Worm (Caenorhabditis elegans): ENCODE data around the gene nspb-6.
A peak's percentile ranks its signal among the peaks of the same experiment; 100 is the strongest.

nspb-6 gene

ce11 chrIV:5902730-5903129 lies 7.4 kb downstream of the nspb-6 start:
- TF ChIP-seq php-3 (GFP tag; IDR thresholded peaks at IDR 0.05) (no peak), ces-1 (GFP tag; optimal IDR thresholded peaks at IDR 0.05) (peak; percentile 75), mes-2 (tag; optimal IDR thresholded peaks at IDR 0.05; ENCODE audit: poor library complexity, severe bottlenecking) (no peak)

- TF ChIP-seq ces-1 (GFP tag; optimal IDR thresholded peaks at IDR 0.05) (no peak), nhr-10 (tag; optimal IDR thresholded peaks at IDR 0.05) (no peak), R02D3.7 (tag; optimal IDR thresholded peaks at IDR 0.05) (no peak)
Observed at ce11 chrIV:5903305-5903778, 8.1 kb downstream of the nspb-6 start, which contains the start of gene H04M03.12. Gene H04M03.12 (minus strand): TSS chrIV:5903355.

- TF ChIP-seq aha-1 (tag) (peak; percentile 66), ces-1 (GFP tag; optimal IDR thresholded peaks at IDR 0.05) (peak; percentile 64), nhr-111 (GFP tag; optimal IDR thresholded peaks at IDR 0.05) (no peak), nhr-28 (tag; optimal IDR thresholded peaks at IDR 0.05) (no peak), attf-4 (tag; optimal IDR thresholded peaks at IDR 0.05) (no peak), fkh-10 (GFP tag; optimal IDR thresholded peaks at IDR 0.05) (peak; percentile 90), ama-1 (optimal IDR thresholded peaks at IDR 0.05) (no peak), hlh-11 (tag; optimal IDR thresholded peaks at IDR 0.05) (no peak), lin-15B (tag; optimal IDR thresholded peaks at IDR 0.05) (no peak)
Observed at ce11 chrIV:5915152-5915551, 19.9 kb downstream of the nspb-6 start.

- TF ChIP-seq ceh-28 (tag; optimal IDR thresholded peaks at IDR 0.05), result peak; percentile 71
- TF ChIP-seq mdt-29 (GFP tag; IDR thresholded peaks at IDR 0.05), result no peak
Observed at ce11 chrIV:5917026-5917425, 21.7 kb downstream of the nspb-6 start, which contains the start of gene dhhc-13. Gene dhhc-13 (plus strand): TSS chrIV:5917326.

- TF ChIP-seq unc-62 (GFP tag; optimal IDR thresholded peaks at IDR 0.05 in 1 of 2), result peak in 1 of 2 experiments; percentile 90
- no peak for TF ChIP-seq unc-62 (tag; optimal IDR thresholded peaks at IDR 0.05)
- no peak for TF ChIP-seq dpl-1 (GFP tag; optimal IDR thresholded peaks at IDR 0.05)
Observed at ce11 chrIV:5923112-5923511, 27.8 kb downstream of the nspb-6 start.

- TF ChIP-seq F44E2.7 (GFP tag; IDR thresholded peaks at IDR 0.05), result no peak
- no peak for TF ChIP-seq dmd-6 (GFP tag; IDR thresholded peaks at IDR 0.05)
- TF ChIP-seq madf-5 (GFP tag; IDR thresholded peaks at IDR 0.05), result no peak
- no peak for TF ChIP-seq ZK337.2 (GFP tag; IDR thresholded peaks at IDR 0.05)
- no peak for TF ChIP-seq pha-4 (GFP tag; IDR thresholded peaks at IDR 0.05)
- no peak for TF ChIP-seq pha-4 (tag; optimal IDR thresholded peaks at IDR 0.05)
- no peak for TF ChIP-seq fos-1 (tag; optimal IDR thresholded peaks at IDR 0.05)
- TF ChIP-seq unc-39 (tag; optimal IDR thresholded peaks at IDR 0.05), result no peak
- TF ChIP-seq lin-29 (GFP tag; IDR thresholded peaks at IDR 0.05), result no peak
- TF ChIP-seq daf-8 (GFP tag; IDR thresholded peaks at IDR 0.05), result no peak
- TF ChIP-seq egl-27 (tag; optimal IDR thresholded peaks at IDR 0.05), result no peak
- TF ChIP-seq aha-1 (tag), result no peak
- no peak for TF ChIP-seq ztf-11 (tag; optimal IDR thresholded peaks at IDR 0.05)
- TF ChIP-seq ceh-28 (tag; optimal IDR thresholded peaks at IDR 0.05), result no peak
- TF ChIP-seq lin-1 (GFP tag; IDR thresholded peaks at IDR 0.05), result no peak
- TF ChIP-seq lin-13 (GFP tag; optimal IDR thresholded peaks at IDR 0.05), result no peak
- TF ChIP-seq dmd-9 (GFP tag; IDR thresholded peaks at IDR 0.05), result no peak
- TF ChIP-seq skn-1 (tag; optimal IDR thresholded peaks at IDR 0.05), result no peak
- TF ChIP-seq nhr-42 (GFP tag; IDR thresholded peaks at IDR 0.05), result no peak
Observed at ce11 chrIV:5924241-5924640, 29.0 kb downstream of the nspb-6 start.
